Worm (Caenorhabditis elegans): ENCODE results near the gene H24K24.2.
A peak's percentile ranks its signal among the peaks of the same experiment; 100 is the strongest.

The H24K24.2 gene

ce11 chrV:904232-904983 lies 13.2 kb upstream of the H24K24.2 start, which contains the start of gene trm-2A (continued):
- no peak for TF ChIP-seq mxl-1 (tag; optimal IDR thresholded peaks at IDR 0.05)
- TF ChIP-seq mel-28 (tag; optimal IDR thresholded peaks at IDR 0.05; ENCODE audit: borderline replicate concordance) = no peak
- no peak for TF ChIP-seq C06A6.2 (GFP tag; conservative IDR thresholded peaks at IDR 0.05)
- TF ChIP-seq F55B11.4 (tag; optimal IDR thresholded peaks at IDR 0.05; ENCODE audit: borderline replicate concordance, insufficient read depth) = no peak
- TF ChIP-seq him-1 (tag; optimal IDR thresholded peaks at IDR 0.05) = no peak
- peak; percentile 74 for TF ChIP-seq dpl-1 (GFP tag; optimal IDR thresholded peaks at IDR 0.05)
- no peak for TF ChIP-seq hrde-1 (tag; optimal IDR thresholded peaks at IDR 0.05; ENCODE audit: borderline replicate concordance)
- no peak for TF ChIP-seq F10E7.11 (tag; optimal IDR thresholded peaks at IDR 0.05)
- TF ChIP-seq lin-40 (tag; optimal IDR thresholded peaks at IDR 0.05) = peak; percentile 45
- TF ChIP-seq aptf-2 (GFP tag; conservative IDR thresholded peaks at IDR 0.05) = no peak
- TF ChIP-seq gei-17 (GFP tag; optimal IDR thresholded peaks at IDR 0.05) = no peak
- no peak for TF ChIP-seq ekl-4 (GFP tag; IDR thresholded peaks at IDR 0.05)
- TF ChIP-seq sdz-38 (tag; optimal IDR thresholded peaks at IDR 0.05) = no peak
- TF ChIP-seq F37B4.10 (GFP tag; IDR thresholded peaks at IDR 0.05) = 0 out of 2 replicates have a peak, but pooled peaks have one; percentile 61
- no peak for TF ChIP-seq tlf-1 (GFP tag; optimal IDR thresholded peaks at IDR 0.05)
- TF ChIP-seq B0336.3 (GFP tag; IDR thresholded peaks at IDR 0.05) = no peak
- TF ChIP-seq lin-35 (GFP tag; optimal IDR thresholded peaks at IDR 0.05) = peak in 2 of 3 experiments; percentile 15 to 91
- TF ChIP-seq attf-5 (GFP tag; optimal IDR thresholded peaks at IDR 0.05) = peak; percentile 15
- TF ChIP-seq ets-4 (GFP tag; optimal IDR thresholded peaks at IDR 0.05) = no peak
- no peak for TF ChIP-seq T07F8.4 (tag; optimal IDR thresholded peaks at IDR 0.05)
- no peak for TF ChIP-seq cebp-2 (GFP tag; IDR thresholded peaks at IDR 0.05)
- TF ChIP-seq cebp-1 (GFP tag; IDR thresholded peaks at IDR 0.05) = no peak
- TF ChIP-seq cebp-1 (tag; optimal IDR thresholded peaks at IDR 0.05) = no peak
- no peak for TF ChIP-seq F57A8.1 (GFP tag; optimal IDR thresholded peaks at IDR 0.05)
- TF ChIP-seq egrh-3 (GFP tag; IDR thresholded peaks at IDR 0.05) = no peak
- TF ChIP-seq ztf-26 (tag; optimal IDR thresholded peaks at IDR 0.05) = no peak
- no peak for TF ChIP-seq ceh-40 (GFP tag; IDR thresholded peaks at IDR 0.05)
- no peak for TF ChIP-seq unc-130 (GFP tag; optimal IDR thresholded peaks at IDR 0.05)
- no peak for TF ChIP-seq B0019.2 (GFP tag; conservative IDR thresholded peaks at IDR 0.05)
- TF ChIP-seq akir-1 (GFP tag; optimal IDR thresholded peaks at IDR 0.05) = no peak
- TF ChIP-seq F57C9.4 (tag; optimal IDR thresholded peaks at IDR 0.05) = no peak
- TF ChIP-seq F52B5.7 (tag; optimal IDR thresholded peaks at IDR 0.05) = no peak

- TF ChIP-seq rec-8 (tag; optimal IDR thresholded peaks at IDR 0.05) (no peak), zfh-2 (GFP tag; conservative IDR thresholded peaks at IDR 0.05) (peak; percentile 76), lin-26 (GFP tag; IDR thresholded peaks at IDR 0.05) (no peak), sea-2 (GFP tag; IDR thresholded peaks at IDR 0.05) (no peak), mcd-1 (GFP tag; IDR thresholded peaks at IDR 0.05) (0 out of 2 replicates have a peak, but pooled peaks have one; percentile 10), egrh-3 (GFP tag; IDR thresholded peaks at IDR 0.05) (peak; percentile 60; the same call in 1 of the 2 replicates), madf-10 (tag; optimal IDR thresholded peaks at IDR 0.05) (no peak), mxl-1 (tag; optimal IDR thresholded peaks at IDR 0.05) (no peak), attf-5 (GFP tag; optimal IDR thresholded peaks at IDR 0.05) (no peak)
These were observed 8.9 kb upstream of the H24K24.2 start for ce11 chrV:908681-909080.

Measured in whole organism, young adult.